Worm (Caenorhabditis elegans): ENCODE measurements around the gene F56D2.5.

DNA sequence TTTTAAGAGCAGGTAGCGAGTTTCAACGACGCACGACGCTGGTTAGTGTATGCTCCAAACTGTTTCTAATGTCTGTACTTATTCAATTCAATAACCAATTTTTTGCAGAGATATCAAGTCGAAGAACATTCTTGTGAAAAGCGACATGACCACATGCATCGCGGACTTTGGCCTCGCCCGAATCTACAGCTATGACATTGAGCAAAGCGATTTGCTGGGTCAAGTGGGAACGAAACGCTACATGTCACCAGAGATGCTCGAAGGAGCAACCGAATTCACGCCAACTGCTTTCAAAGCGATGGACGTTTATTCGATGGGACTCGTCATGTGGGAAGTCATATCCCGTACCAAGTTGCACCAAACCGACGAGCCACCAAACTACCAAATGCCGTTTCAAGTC lies 49.1 kb upstream of the F56D2.5 start:
- TF ChIP-seq aly-1 (tag; optimal IDR thresholded peaks at IDR 0.05), result no peak
- no peak for TF ChIP-seq ets-7 (tag; optimal IDR thresholded peaks at IDR 0.05)
- no peak for TF ChIP-seq ama-1 (optimal IDR thresholded peaks at IDR 0.05)
- no peak for TF ChIP-seq F13C5.2 (tag; optimal IDR thresholded peaks at IDR 0.05)

Measured in whole organism, early embryonic.